Fruit fly (Drosophila melanogaster): ENCODE measurements around the gene Obp8a.

Obp8a gene

DNA sequence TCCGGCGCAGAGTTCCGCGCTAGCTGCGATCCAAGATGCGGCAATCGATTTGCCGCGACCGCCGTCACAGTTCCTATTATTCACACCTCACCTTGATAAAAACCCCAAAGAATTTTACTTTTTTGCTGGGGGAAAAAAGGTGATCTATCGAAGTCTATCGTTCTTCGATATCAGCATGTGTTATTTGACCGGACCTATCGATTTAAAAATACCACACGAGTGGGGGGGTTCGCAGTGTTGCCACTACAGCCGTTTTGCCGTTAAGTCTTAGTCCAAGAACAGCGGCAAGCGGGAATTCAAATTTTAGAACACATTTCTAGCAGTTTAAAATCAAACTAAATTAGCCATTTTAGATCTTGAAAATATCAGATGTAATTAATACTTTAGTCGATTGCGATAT, 17.5 kb downstream of the Obp8a start, which contains the start of gene CG12121 (continued):
- TF ChIP-seq CG10654 (GFP tag; optimal IDR thresholded peaks at IDR 0.05) (no peak), Dfd (GFP tag; optimal IDR thresholded peaks at IDR 0.05) (no peak), onecut (GFP tag; IDR thresholded peaks at IDR 0.05) (no peak), HmgZ (tag; optimal IDR thresholded peaks at IDR 0.05) (peak; percentile 6), chinmo (GFP tag; IDR thresholded peaks at IDR 0.05; ENCODE audit: partially characterized antibody) (peak; percentile 75; the same call in 1 of the 4 replicates), gsb-n (tag; optimal IDR thresholded peaks at IDR 0.05) (no peak), CG6813 (GFP tag; optimal IDR thresholded peaks at IDR 0.05) (no peak), CrebB (tag; optimal IDR thresholded peaks at IDR 0.05) (no peak), Mes4 (GFP tag; optimal IDR thresholded peaks at IDR 0.05) (no peak), nom (GFP tag; optimal IDR thresholded peaks at IDR 0.05) (no peak), CG14860 (GFP tag; IDR thresholded peaks at IDR 0.05; ENCODE audit: partially characterized antibody) (peak; percentile 56; the same call in 2 of the 3 replicates)

DNA sequence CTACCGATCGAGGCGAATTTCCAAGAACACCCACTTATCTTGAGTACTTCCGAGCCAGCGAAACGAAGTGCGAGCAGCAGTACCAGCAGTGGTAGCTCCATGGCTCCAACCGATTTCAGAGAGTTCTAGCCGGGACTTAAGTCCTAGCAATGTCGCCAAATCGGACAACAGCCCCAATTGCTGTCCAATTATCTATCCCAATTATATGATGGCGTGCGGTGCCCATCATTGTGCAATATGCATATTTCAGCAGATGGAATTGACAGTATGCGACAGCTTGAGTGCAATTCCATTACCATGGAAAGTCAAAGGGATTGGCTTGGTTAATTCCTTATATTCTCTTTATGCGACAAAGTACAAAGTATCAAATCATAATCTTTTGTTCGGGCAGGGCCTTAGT, 21.8 kb downstream of the Obp8a start, which contains the start of gene Ir8a:
TSS of gene Ir8a (minus strand) at position 101 of the 400 bp plus-strand sequence.
- TF ChIP-seq CG7372 (GFP tag; IDR thresholded peaks at IDR 0.05) (no peak), klu (GFP tag; IDR thresholded peaks at IDR 0.05) (no peak), CG14441 (GFP tag; IDR thresholded peaks at IDR 0.05) (no peak), bsh (GFP tag; optimal IDR thresholded peaks at IDR 0.05) (no peak), tio (GFP tag; optimal IDR thresholded peaks at IDR 0.05) (no peak), CG7963 (GFP tag; IDR thresholded peaks at IDR 0.05; ENCODE audit: partially characterized antibody) (no peak), CG31388 (GFP tag; optimal IDR thresholded peaks at IDR 0.05) (no peak), az2 (GFP tag; optimal IDR thresholded peaks at IDR 0.05) (no peak), croc (GFP tag; conservative IDR thresholded peaks at IDR 0.05) (no peak), zen2 (GFP tag; IDR thresholded peaks at IDR 0.05; ENCODE audit: partially characterized antibody) (no peak), CG13287 (GFP tag; IDR thresholded peaks at IDR 0.05; ENCODE audit: partially characterized antibody) (no peak), z (GFP tag; IDR thresholded peaks at IDR 0.05) (no peak), usp (GFP tag; optimal IDR thresholded peaks at IDR 0.05) (no peak), sens-2 (GFP tag; IDR thresholded peaks at IDR 0.05) (no peak)

DNA sequence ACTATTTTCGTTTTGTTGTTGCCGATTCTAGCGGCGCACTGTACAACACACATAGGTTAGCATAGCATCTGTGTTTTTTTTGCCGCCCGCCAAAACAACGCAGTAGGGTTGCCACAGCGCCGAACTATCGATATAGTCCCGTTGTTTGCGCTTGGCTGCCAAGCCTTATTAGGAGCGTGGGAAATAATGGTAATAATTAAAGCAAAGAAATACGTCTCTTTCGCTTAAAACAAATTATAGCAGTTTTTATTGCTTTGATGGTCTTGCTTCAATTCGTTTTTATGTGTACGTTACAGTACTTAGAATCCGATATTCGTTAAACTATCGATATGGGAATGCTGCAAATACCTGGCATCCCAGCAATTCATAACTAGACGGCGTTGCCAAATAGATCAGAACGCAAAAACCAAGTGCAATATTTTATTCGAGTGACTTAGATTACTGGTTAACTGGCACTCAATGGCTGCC, 28.8 kb downstream of the Obp8a start, which contains the start of the genes mxc and Larp7:
TSS of gene mxc (minus strand) at position 51 of the 468 bp plus-strand sequence.
TSS of gene Larp7 (plus strand) at position 401 of the 468 bp plus-strand sequence.
- TF ChIP-seq ato (GFP tag; IDR thresholded peaks at IDR 0.05; ENCODE audit: partially characterized antibody) (no peak), MESR4 (GFP tag; optimal IDR thresholded peaks at IDR 0.05) (no peak), Hr3 (GFP tag; optimal IDR thresholded peaks at IDR 0.05) (peak; percentile 67), CG13775 (GFP tag; optimal IDR thresholded peaks at IDR 0.05) (peak; percentile 61), onecut (GFP tag; IDR thresholded peaks at IDR 0.05) (no peak), HHEX (GFP tag; optimal IDR thresholded peaks at IDR 0.05) (no peak), schlank (tag; optimal IDR thresholded peaks at IDR 0.05) (no peak), wek (GFP tag; optimal IDR thresholded peaks at IDR 0.05) (no peak), CG11723 (GFP tag; optimal IDR thresholded peaks at IDR 0.05) (no peak), CG17385 (GFP tag; optimal IDR thresholded peaks at IDR 0.05) (peak; percentile 27), CG12104 (GFP tag; optimal IDR thresholded peaks at IDR 0.05) (peak; percentile 35), H15 (GFP tag; IDR thresholded peaks at IDR 0.05) (no peak), BtbVII (GFP tag; optimal IDR thresholded peaks at IDR 0.05) (no peak), CG30403 (GFP tag; optimal IDR thresholded peaks at IDR 0.05) (peak; percentile 72), pan (optimal IDR thresholded peaks at IDR 0.05) (no peak), pan (GFP tag; optimal IDR thresholded peaks at IDR 0.05 in 1 of 2, IDR thresholded peaks at IDR 0.05 in 1 of 2) (peak in 1 of 2 experiments; percentile 38), CG17361 (GFP tag; IDR thresholded peaks at IDR 0.05) (no peak; the same call in 1 of the 3 replicates), br (optimal IDR thresholded peaks at IDR 0.05) (no peak), CG16863 (GFP tag; optimal IDR thresholded peaks at IDR 0.05) (peak; percentile 33), CG6813 (GFP tag; optimal IDR thresholded peaks at IDR 0.05) (no peak), Dad (GFP tag; optimal IDR thresholded peaks at IDR 0.05) (peak; percentile 30), CG1603 (tag; optimal IDR thresholded peaks at IDR 0.05) (no peak), Lhr (GFP tag; optimal IDR thresholded peaks at IDR 0.05) (peak; percentile 25), Max (GFP tag; optimal IDR thresholded peaks at IDR 0.05) (peak; percentile 68), CG14441 (GFP tag; IDR thresholded peaks at IDR 0.05) (peak; percentile 52; the same call in 1 of the 2 replicates), CG14860 (GFP tag; IDR thresholded peaks at IDR 0.05; ENCODE audit: partially characterized antibody) (peak; percentile 80), CG12659 (GFP tag; optimal IDR thresholded peaks at IDR 0.05) (peak; percentile 69)

Data from whole organism, embryonic.